Worm (Caenorhabditis elegans): ENCODE measurements around the gene chil-10.

Gene chil-10

ce11 chrX:957581-957980 lies at the start of gene chil-10:
Gene chil-10 (plus strand): TSS chrX:957881.
- TF ChIP-seq lin-11 (tag; optimal IDR thresholded peaks at IDR 0.05) = no peak

DNA sequence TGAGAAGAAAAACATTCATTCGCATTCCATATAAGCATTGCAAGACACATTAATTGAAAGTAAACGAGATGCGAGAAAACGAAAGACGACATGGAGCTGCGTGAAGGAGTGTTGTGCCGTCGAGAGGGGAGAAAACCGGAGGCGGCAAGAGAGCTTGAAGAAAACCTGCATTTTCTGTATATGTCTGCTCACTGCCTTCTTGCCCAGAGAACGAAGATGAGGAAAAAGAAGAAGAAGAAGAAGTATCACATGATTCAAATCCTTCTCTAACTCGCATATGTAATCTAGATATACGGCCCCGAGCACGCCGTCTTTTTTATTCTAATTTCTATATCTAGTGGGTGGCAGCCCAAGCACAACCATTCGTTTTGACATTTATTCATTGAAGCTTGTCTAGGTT lies 47.3 kb upstream of the chil-10 start:
- TF ChIP-seq ceh-18 (tag; optimal IDR thresholded peaks at IDR 0.05) = no peak
- TF ChIP-seq unc-42 (tag; optimal IDR thresholded peaks at IDR 0.05) = peak; percentile 37

DNA sequence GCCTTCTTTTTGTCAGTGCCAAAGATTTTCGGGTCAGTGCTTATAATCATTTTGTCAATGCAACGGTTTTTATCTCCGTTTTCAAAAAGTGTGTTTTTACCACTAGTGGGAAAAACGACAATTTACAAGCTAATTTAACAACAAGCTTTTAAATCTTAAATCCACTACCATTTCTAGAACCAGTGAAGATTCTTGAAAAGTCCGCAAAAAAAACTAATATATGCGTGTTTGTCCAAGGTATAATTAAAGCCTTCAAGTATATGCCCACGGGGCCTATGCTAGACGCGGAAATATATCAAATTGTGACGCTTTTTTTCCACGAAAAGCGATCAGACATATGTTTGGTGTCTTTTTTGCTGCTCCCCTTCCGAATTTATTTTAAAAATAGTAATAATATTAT lies 45.1 kb upstream of the chil-10 start:
- TF ChIP-seq tbx-2 (tag; optimal IDR thresholded peaks at IDR 0.05) (no peak), ceh-2 (tag; optimal IDR thresholded peaks at IDR 0.05) (no peak), elt-4 (tag; optimal IDR thresholded peaks at IDR 0.05) (no peak), ceh-31 (tag; optimal IDR thresholded peaks at IDR 0.05) (no peak), ceh-48 (tag; optimal IDR thresholded peaks at IDR 0.05) (no peak), hlh-8 (tag; optimal IDR thresholded peaks at IDR 0.05) (no peak), fkh-10 (GFP tag; optimal IDR thresholded peaks at IDR 0.05) (no peak), zip-5 (tag; optimal IDR thresholded peaks at IDR 0.05) (no peak), lin-11 (tag; optimal IDR thresholded peaks at IDR 0.05) (no peak), nhr-232 (tag; optimal IDR thresholded peaks at IDR 0.05) (no peak), ahr-1 (tag; optimal IDR thresholded peaks at IDR 0.05) (no peak), F13H6.1 (tag; optimal IDR thresholded peaks at IDR 0.05) (no peak), npax-4 (tag; optimal IDR thresholded peaks at IDR 0.05) (no peak), mec-3 (tag; optimal IDR thresholded peaks at IDR 0.05; ENCODE audit: borderline replicate concordance) (no peak), C38D4.7 (GFP tag; optimal IDR thresholded peaks at IDR 0.05) (no peak), rnt-1 (tag; optimal IDR thresholded peaks at IDR 0.05) (no peak)

- no peak for TF ChIP-seq ceh-30 (tag; optimal IDR thresholded peaks at IDR 0.05)
- TF ChIP-seq pha-4 (tag; optimal IDR thresholded peaks at IDR 0.05) = no peak
- no peak for TF ChIP-seq lim-6 (tag; optimal IDR thresholded peaks at IDR 0.05)
- TF ChIP-seq ama-1 (optimal IDR thresholded peaks at IDR 0.05) = no peak
- TF ChIP-seq unc-42 (tag; optimal IDR thresholded peaks at IDR 0.05) = no peak
- no peak for TF ChIP-seq lin-11 (tag; optimal IDR thresholded peaks at IDR 0.05)
- TF ChIP-seq nhr-232 (tag; optimal IDR thresholded peaks at IDR 0.05) = no peak
- no peak for TF ChIP-seq sox-4 (tag; optimal IDR thresholded peaks at IDR 0.05)
- no peak for TF ChIP-seq ceh-2 (tag; optimal IDR thresholded peaks at IDR 0.05)
- TF ChIP-seq hlh-6 (tag; optimal IDR thresholded peaks at IDR 0.05) = no peak
- TF ChIP-seq pat-9 (tag; optimal IDR thresholded peaks at IDR 0.05) = no peak
Measured at ce11 chrX:912990-913389, 44.7 kb upstream of the chil-10 start, which contains the start of gene F35H12.6. Gene F35H12.6 (plus strand): TSS chrX:913290.

ce11 chrX:915510-915909 lies 42.2 kb upstream of the chil-10 start, which contains the start of gene sel-12:
Gene sel-12 (plus strand): TSS chrX:915867.
- TF ChIP-seq pat-9 (tag; optimal IDR thresholded peaks at IDR 0.05) (no peak), fkh-10 (GFP tag; optimal IDR thresholded peaks at IDR 0.05) (no peak), unc-55 (GFP tag; optimal IDR thresholded peaks at IDR 0.05) (no peak), hlh-6 (tag; optimal IDR thresholded peaks at IDR 0.05) (peak; percentile 13), K09A11.1 (tag; optimal IDR thresholded peaks at IDR 0.05; ENCODE audit: insufficient read depth) (no peak), nhr-11 (tag; optimal IDR thresholded peaks at IDR 0.05) (no peak), hlh-13 (GFP tag; optimal IDR thresholded peaks at IDR 0.05) (no peak), Y22D7AL.16 (tag; optimal IDR thresholded peaks at IDR 0.05) (no peak), ceh-31 (tag; optimal IDR thresholded peaks at IDR 0.05) (peak; percentile 66), ceh-9 (tag; optimal IDR thresholded peaks at IDR 0.05) (no peak), pha-2 (tag; optimal IDR thresholded peaks at IDR 0.05) (no peak), hlh-15 (tag; optimal IDR thresholded peaks at IDR 0.05) (no peak), dmd-4 (tag; optimal IDR thresholded peaks at IDR 0.05; ENCODE audit: borderline replicate concordance) (no peak), zip-5 (tag; optimal IDR thresholded peaks at IDR 0.05) (no peak), sdc-2 (tag; optimal IDR thresholded peaks at IDR 0.05) (peak; percentile 24), lin-11 (tag; optimal IDR thresholded peaks at IDR 0.05) (no peak), ceh-6 (GFP tag; optimal IDR thresholded peaks at IDR 0.05) (no peak), pax-1 (tag; optimal IDR thresholded peaks at IDR 0.05) (no peak), ceh-24 (tag; optimal IDR thresholded peaks at IDR 0.05) (no peak), ref-2 (tag; optimal IDR thresholded peaks at IDR 0.05) (peak; percentile 16), nhr-232 (tag; optimal IDR thresholded peaks at IDR 0.05) (no peak), lim-6 (tag; optimal IDR thresholded peaks at IDR 0.05) (no peak), ceh-19 (GFP tag; optimal IDR thresholded peaks at IDR 0.05) (no peak), syd-9 (tag; optimal IDR thresholded peaks at IDR 0.05) (no peak), mec-3 (tag; optimal IDR thresholded peaks at IDR 0.05; ENCODE audit: borderline replicate concordance) (no peak), dve-1 (tag; optimal IDR thresholded peaks at IDR 0.05) (no peak), pha-4 (tag; optimal IDR thresholded peaks at IDR 0.05) (no peak), sox-4 (tag; optimal IDR thresholded peaks at IDR 0.05) (no peak), ceh-34 (tag; optimal IDR thresholded peaks at IDR 0.05) (peak; percentile 64), rnt-1 (tag; optimal IDR thresholded peaks at IDR 0.05) (no peak), nfya-1 (tag; optimal IDR thresholded peaks at IDR 0.05) (no peak), ets-4 (tag; optimal IDR thresholded peaks at IDR 0.05) (no peak)

All from whole organism, late embryonic.